Worm (Caenorhabditis elegans) whole organism, late embryonic: Measurements from ENCODE around the gene rmd-1.
A peak's percentile ranks its signal among the peaks of the same experiment; 100 is the strongest.

Experiments used
- F13H6.1 ChIP-seq: sonication (generic microtip); optimal IDR thresholded peaks from 2 replicates; lab custom pipeline; 2016; ENCODE audit warnings: missing genetic modification characterization, missing compliant biosample characterization
- K02D7.2 ChIP-seq: sonication (generic microtip); optimal IDR thresholded peaks from 2 replicates; lab custom pipeline; 2017; ENCODE audit warnings: mild to moderate bottlenecking, missing genetic modification characterization, missing compliant biosample characterization
- ama-1 ChIP-seq: fragments of 150-350 bp; optimal IDR thresholded peaks from 2 replicates; lab custom pipeline; 2014
- ceh-18 ChIP-seq: sonication (generic microtip); optimal IDR thresholded peaks from 2 replicates; lab custom pipeline; 2016; ENCODE audit warnings: missing genetic modification characterization, missing compliant biosample characterization
- ceh-19 ChIP-seq: fragments of 200-800 bp; sonication (Bioruptor generic); optimal IDR thresholded peaks from 2 replicates; lab custom pipeline; 2018; ENCODE audit warnings: mild to moderate bottlenecking, missing genetic modification characterization, missing compliant biosample characterization
- ceh-22 ChIP-seq: sonication (generic microtip); optimal IDR thresholded peaks from 2 replicates; lab custom pipeline; 2017; ENCODE audit warnings: missing biosample characterization, missing genetic modification characterization
- ceh-24 ChIP-seq: sonication (generic microtip); optimal IDR thresholded peaks from 2 replicates; lab custom pipeline; 2016; ENCODE audit warnings: mild to moderate bottlenecking, missing genetic modification characterization, missing compliant biosample characterization
- ceh-30 ChIP-seq: fragments of 150-350 bp; optimal IDR thresholded peaks from 2 replicates; lab custom pipeline; 2014; ENCODE audit warnings: missing biosample characterization, missing genetic modification characterization
- ceh-31 ChIP-seq: sonication (generic microtip); optimal IDR thresholded peaks from 2 replicates; lab custom pipeline; 2016; ENCODE audit warnings: missing genetic modification characterization, missing compliant biosample characterization
- ceh-34 ChIP-seq: sonication (generic microtip); optimal IDR thresholded peaks from 2 replicates; lab custom pipeline; 2016; ENCODE audit warnings: mild to moderate bottlenecking, missing genetic modification characterization, missing compliant biosample characterization
- ceh-6 ChIP-seq: fragments of 200-800 bp; sonication (Bioruptor generic); optimal IDR thresholded peaks from 2 replicates; lab custom pipeline; 2018; ENCODE audit warnings: mild to moderate bottlenecking, missing genetic modification characterization, missing compliant biosample characterization
- che-1 ChIP-seq: sonication (generic microtip); optimal IDR thresholded peaks from 2 replicates; lab custom pipeline; 2016; ENCODE audit warnings: mild to moderate bottlenecking, missing genetic modification characterization, missing compliant biosample characterization
- elt-2 ChIP-seq: sonication (generic microtip); optimal IDR thresholded peaks from 2 replicates; lab custom pipeline; 2016; ENCODE audit warnings: missing genetic modification reagents, missing genetic modification characterization, missing compliant biosample characterization
- fkh-6 ChIP-seq: sonication (generic microtip); optimal IDR thresholded peaks from 2 replicates; lab custom pipeline; 2016; ENCODE audit warnings: missing genetic modification characterization, missing compliant biosample characterization
- hlh-13 ChIP-seq: fragments of 200-800 bp; sonication (Bioruptor generic); optimal IDR thresholded peaks from 2 replicates; lab custom pipeline; 2018; ENCODE audit warnings: mild to moderate bottlenecking, missing genetic modification characterization, missing compliant biosample characterization
- hlh-15 ChIP-seq: sonication (generic microtip); optimal IDR thresholded peaks from 2 replicates; lab custom pipeline; 2016; ENCODE audit warnings: missing genetic modification characterization, missing compliant biosample characterization
- hlh-6 ChIP-seq: sonication (generic microtip); optimal IDR thresholded peaks from 2 replicates; lab custom pipeline; 2016; ENCODE audit warnings: missing genotype, missing genetic modification characterization, missing compliant biosample characterization
- lim-6 ChIP-seq: sonication (generic microtip); optimal IDR thresholded peaks from 2 replicates; lab custom pipeline; 2016; ENCODE audit warnings: missing genetic modification characterization, missing compliant biosample characterization
- lin-11 ChIP-seq: fragments of 200-800 bp; sonication (Bioruptor generic); optimal IDR thresholded peaks from 2 replicates; lab custom pipeline; 2018; ENCODE audit warnings: mild to moderate bottlenecking, missing genetic modification characterization, missing compliant biosample characterization
- mec-3 ChIP-seq: sonication (generic microtip); optimal IDR thresholded peaks from 2 replicates; lab custom pipeline; 2016; ENCODE audit warnings: borderline replicate concordance, missing genetic modification characterization, missing compliant biosample characterization
- nfya-1 ChIP-seq: sonication (generic microtip); optimal IDR thresholded peaks from 2 replicates; lab custom pipeline; 2017; ENCODE audit warnings: missing genetic modification characterization, mild to moderate bottlenecking, missing compliant biosample characterization, antibody characterized with exemption, moderate library complexity
- nhr-11 ChIP-seq: fragments of 150-350 bp; optimal IDR thresholded peaks from 2 replicates; lab custom pipeline; 2014; ENCODE audit warnings: missing biosample characterization, missing genetic modification characterization
- nhr-232 ChIP-seq: sonication (generic microtip); optimal IDR thresholded peaks from 2 replicates; lab custom pipeline; 2016; ENCODE audit warnings: missing genetic modification characterization, missing compliant biosample characterization
- npax-4 ChIP-seq: sonication (generic microtip); optimal IDR thresholded peaks from 2 replicates; lab custom pipeline; 2016; ENCODE audit warnings: missing genetic modification characterization, missing compliant biosample characterization
- odd-2 ChIP-seq: sonication (generic microtip); optimal IDR thresholded peaks from 2 replicates; lab custom pipeline; 2017; ENCODE audit warnings: antibody characterized with exemption, mild to moderate bottlenecking, missing genetic modification characterization, missing compliant biosample characterization
- pat-9 ChIP-seq: fragments of 200-800 bp; sonication (Bioruptor generic); optimal IDR thresholded peaks from 2 replicates; lab custom pipeline; 2018; ENCODE audit warnings: mild to moderate bottlenecking, missing genetic modification characterization, moderate library complexity, missing compliant biosample characterization
- pha-2 ChIP-seq: sonication (generic microtip); optimal IDR thresholded peaks from 2 replicates; lab custom pipeline; 2017; ENCODE audit warnings: mild to moderate bottlenecking, missing genetic modification characterization, missing compliant biosample characterization
- ref-2 ChIP-seq: sonication (generic microtip); optimal IDR thresholded peaks from 2 replicates; lab custom pipeline; 2016; ENCODE audit warnings: missing genetic modification characterization, missing compliant biosample characterization
- rnt-1 ChIP-seq: sonication (generic microtip); optimal IDR thresholded peaks from 2 replicates; lab custom pipeline; 2016; ENCODE audit warnings: missing genetic modification characterization, missing compliant biosample characterization
- syd-9 ChIP-seq: sonication (generic microtip); optimal IDR thresholded peaks from 2 replicates; lab custom pipeline; 2016; ENCODE audit warnings: mild to moderate bottlenecking, missing genetic modification characterization, moderate library complexity, missing compliant biosample characterization
- tbx-2 ChIP-seq: sonication (generic microtip); optimal IDR thresholded peaks from 2 replicates; lab custom pipeline; 2016; ENCODE audit warnings: missing genetic modification characterization, missing compliant biosample characterization
- tbx-7 ChIP-seq: sonication (generic microtip); optimal IDR thresholded peaks from 2 replicates; lab custom pipeline; 2016; ENCODE audit warnings: missing genotype, missing genetic modification characterization, missing compliant biosample characterization
- unc-3 ChIP-seq, 2 experiments: fragments of 200-800 bp in 1 of 2; sonication (Bioruptor generic) in 1 of 2; sonication (generic microtip) in 1 of 2; conservative IDR thresholded peaks in 1 of 2; optimal IDR thresholded peaks in 1 of 2; 2 replicates each; pipeline versions ENCODE4 v1.3.6 to Lab custom; 2016 to 2022; ENCODE audit warnings: missing compliant biosample characterization in 2 of 2, missing genetic modification characterization in 2 of 2, missing genetic modification reagents in 1 of 2
- unc-42 ChIP-seq: sonication (generic microtip); optimal IDR thresholded peaks from 2 replicates; lab custom pipeline; 2016; ENCODE audit warnings: missing genotype, missing genetic modification characterization, missing compliant biosample characterization
- unc-55 ChIP-seq: sonication (generic microtip); optimal IDR thresholded peaks from 2 replicates; lab custom pipeline; 2017; ENCODE audit warnings: missing biosample characterization, missing genetic modification reagents, missing genetic modification characterization
- zip-5 ChIP-seq: sonication (generic microtip); optimal IDR thresholded peaks from 2 replicates; lab custom pipeline; 2016; ENCODE audit warnings: missing genetic modification characterization, missing compliant biosample characterization
- ztf-16 ChIP-seq: sonication (generic microtip); optimal IDR thresholded peaks from 2 replicates; lab custom pipeline; 2017; ENCODE audit warnings: missing genetic modification characterization, missing compliant biosample characterization

rmd-1 gene

DNA sequence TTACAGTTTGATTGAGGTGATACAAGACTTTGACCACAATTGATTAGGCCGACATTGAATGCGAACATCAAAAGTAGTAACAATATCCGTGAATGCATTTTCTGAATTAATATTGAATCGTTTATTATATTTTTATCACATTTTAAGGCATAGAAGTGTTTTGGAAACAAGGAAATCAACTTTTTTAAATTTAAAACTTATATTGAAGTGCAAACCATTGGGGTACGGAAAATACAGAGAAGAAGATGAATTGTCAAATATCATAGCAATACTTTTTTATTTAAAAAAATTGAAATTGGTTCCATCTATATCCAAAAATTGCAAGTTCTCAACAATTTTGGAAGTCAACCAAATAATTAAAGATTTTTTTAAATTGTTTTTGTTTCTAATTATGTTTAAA lies 15.7 kb upstream of the rmd-1 start, which contains the start of gene T05G5.1:
Gene T05G5.1, minus strand, starts transcription at position 101 of the 400 bp plus-strand sequence.
- no peak for TF ChIP-seq pat-9
- TF ChIP-seq pha-2: no peak
- no peak for TF ChIP-seq mec-3

DNA sequence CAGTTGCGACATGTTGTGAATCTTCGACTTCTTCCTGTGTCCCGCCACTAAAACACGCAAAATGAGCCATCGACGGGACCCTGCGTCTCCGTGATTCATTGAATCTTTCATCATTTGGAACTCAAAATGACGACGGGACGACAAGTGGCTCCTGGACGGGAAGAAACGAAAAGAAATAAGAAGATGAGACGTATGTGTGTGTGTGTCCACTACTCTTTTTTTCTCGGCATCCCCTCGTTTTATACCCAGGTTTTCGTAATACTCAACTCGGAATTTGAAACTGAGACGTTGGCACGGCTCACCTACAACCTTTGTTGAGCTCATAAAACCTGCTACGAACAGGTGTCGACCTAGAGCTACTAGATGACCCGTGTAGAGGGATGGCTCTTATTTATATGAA lies 14.4 kb upstream of the rmd-1 start:
- TF ChIP-seq ceh-19 (GFP tag; lab: Kevin White, UChicago) (no peak), lim-6 (no peak), K02D7.2 (tag; lab: Kevin White, UChicago) (no peak), tbx-2 (tag; lab: Kevin White, UChicago) (no peak), ceh-18 (tag; lab: Kevin White, UChicago) (peak; percentile 3), unc-55 (GFP tag; lab: Kevin White, UChicago) (peak; percentile 14), unc-3 (GFP tag; conservative IDR thresholded peaks at IDR 0.05; lab: Robert Waterston, UW) (no peak), unc-3 (tag; optimal IDR thresholded peaks at IDR 0.05; lab: Kevin White, UChicago) (no peak), rnt-1 (tag; lab: Kevin White, UChicago) (no peak), ceh-34 (tag; lab: Kevin White, UChicago) (no peak)

DNA sequence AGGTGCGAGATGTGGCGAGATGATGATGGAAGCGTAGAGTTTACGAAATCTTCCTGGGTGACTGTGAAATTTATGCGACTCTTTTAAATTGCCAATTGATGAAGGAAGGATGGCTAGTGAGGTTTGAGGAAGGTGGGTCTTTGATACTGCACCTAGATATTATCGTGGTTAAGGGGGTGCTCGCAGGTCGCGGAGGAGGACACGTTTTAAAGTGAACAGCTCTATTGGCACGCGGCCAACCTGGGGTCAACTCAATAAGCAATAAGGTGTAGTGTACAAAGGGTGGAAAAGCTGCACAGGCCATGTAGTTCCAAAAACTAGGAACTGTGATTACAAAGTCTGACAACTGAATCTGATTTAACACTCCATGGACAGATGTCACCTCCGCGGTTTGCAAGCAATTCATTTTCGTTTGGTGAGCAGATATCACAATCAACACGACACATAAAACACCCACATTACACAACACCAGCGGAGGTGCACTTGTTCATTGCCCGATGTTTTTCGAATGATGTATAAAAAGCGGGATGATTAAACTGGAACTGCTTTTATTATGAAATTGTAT lies 13.5 kb upstream of the rmd-1 start:
- peak; percentile 5 for TF ChIP-seq rnt-1 (tag; lab: Kevin White, UChicago)
- TF ChIP-seq ceh-34 (tag; lab: Kevin White, UChicago): peak; percentile 4
- TF ChIP-seq zip-5 (tag; lab: Kevin White, UChicago): no peak
- peak; percentile 11 for TF ChIP-seq nfya-1 (tag; lab: Kevin White, UChicago)
- TF ChIP-seq ref-2 (tag; lab: Kevin White, UChicago): peak; percentile 22
- no peak for TF ChIP-seq ztf-16
- no peak for TF ChIP-seq hlh-6 (tag; lab: Kevin White, UChicago)

DNA sequence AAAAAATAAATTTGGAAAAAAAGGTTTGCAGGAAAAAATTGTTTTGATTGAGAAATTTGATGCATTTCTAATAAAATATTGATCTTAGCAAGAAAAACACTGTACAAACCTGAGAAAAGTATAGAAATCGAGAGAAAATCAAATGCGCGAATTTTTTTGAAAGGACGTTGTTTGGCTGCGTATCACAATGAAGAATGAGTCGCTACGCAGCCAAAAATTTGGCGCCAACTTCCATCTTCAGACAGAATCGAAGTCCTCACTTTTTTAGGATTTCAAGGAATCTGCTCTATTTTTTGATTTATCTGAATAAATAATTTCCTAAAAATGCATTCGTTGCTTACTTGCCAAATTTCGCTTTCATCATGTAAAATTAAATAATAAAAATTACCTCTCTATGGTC lies 12.2 kb upstream of the rmd-1 start:
- TF ChIP-seq elt-2 (no peak), ceh-19 (GFP tag; lab: Kevin White, UChicago) (no peak), lin-11 (tag; lab: Kevin White, UChicago) (no peak)

DNA sequence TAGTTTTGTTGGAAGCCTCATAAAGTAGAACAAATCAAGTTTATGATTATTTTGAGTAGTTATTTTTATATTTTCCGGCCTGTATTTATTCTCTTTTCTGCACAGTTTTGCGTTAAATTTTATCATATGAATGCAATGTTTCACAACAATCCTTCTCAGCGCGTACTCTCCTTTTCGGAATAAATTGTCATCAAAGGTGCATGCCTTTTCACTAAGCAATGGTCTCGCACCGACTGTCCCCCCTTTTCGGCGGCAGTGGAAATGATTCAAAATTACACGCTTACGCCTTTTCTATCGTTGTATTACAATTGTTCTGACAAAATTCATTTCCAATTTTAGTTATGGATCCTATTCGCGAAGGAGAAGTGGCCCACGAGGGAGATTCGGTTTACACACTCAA lies 11.8 kb upstream of the rmd-1 start, which contains the start of the genes iff-1 and cdk-1:
Gene iff-1, minus strand, starts transcription at position 61 of the 400 bp plus-strand sequence.
Gene cdk-1, plus strand, starts transcription at position 340 of the 400 bp plus-strand sequence.
- TF ChIP-seq unc-42 (peak; percentile 1), ceh-31 (tag; lab: Kevin White, UChicago) (peak; percentile 8), ceh-19 (GFP tag; lab: Kevin White, UChicago) (no peak), nhr-232 (tag; lab: Kevin White, UChicago) (no peak), nfya-1 (tag; lab: Kevin White, UChicago) (peak; percentile 12), tbx-7 (tag; lab: Kevin White, UChicago) (no peak), odd-2 (no peak)

DNA sequence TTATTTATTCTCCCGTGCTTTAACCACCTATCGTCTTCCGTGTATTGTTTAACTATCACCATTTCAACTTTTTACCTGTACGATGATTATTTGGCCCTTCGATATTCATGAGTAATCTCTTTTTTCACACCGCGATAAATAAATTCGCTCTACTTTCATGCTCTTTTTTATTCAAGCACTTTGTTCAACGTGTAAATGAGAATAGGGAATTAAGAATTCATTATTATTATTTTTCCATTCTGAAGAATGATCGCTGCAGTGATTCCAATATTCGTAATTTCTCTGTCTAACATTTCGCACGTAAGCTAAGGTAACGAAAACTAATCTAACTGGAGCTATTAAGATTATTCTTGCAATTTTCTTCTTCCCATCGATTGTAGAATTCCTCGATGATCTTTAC lies 10.2 kb upstream of the rmd-1 start, which contains the start of gene T05G5.4:
Gene T05G5.4, plus strand, starts transcription at position 241 of the 400 bp plus-strand sequence.
- TF ChIP-seq syd-9 (no peak), ceh-18 (tag; lab: Kevin White, UChicago) (no peak), ceh-31 (tag; lab: Kevin White, UChicago) (no peak), ceh-24 (no peak), nhr-11 (tag; lab: Kevin White, UChicago) (no peak), hlh-13 (GFP tag; lab: Kevin White, UChicago) (no peak), npax-4 (no peak), ama-1 (lab: Kevin White, UChicago) (no peak), ceh-6 (no peak), pat-9 (no peak), ceh-22 (tag; lab: Kevin White, UChicago) (no peak), K02D7.2 (tag; lab: Kevin White, UChicago) (no peak), pha-2 (no peak), unc-3 (GFP tag; conservative IDR thresholded peaks at IDR 0.05; lab: Robert Waterston, UW) (no peak), unc-3 (tag; optimal IDR thresholded peaks at IDR 0.05; lab: Kevin White, UChicago) (no peak), hlh-15 (no peak), F13H6.1 (tag; lab: Kevin White, UChicago) (no peak), che-1 (tag; lab: Kevin White, UChicago) (no peak), fkh-6 (tag; lab: Kevin White, UChicago) (no peak), ceh-30 (tag; lab: Kevin White, UChicago) (no peak)
